Fruit fly (Drosophila melanogaster) whole organism, embryonic: ENCODE measurements around the gene CG5021.
A peak's percentile ranks its signal among the peaks of the same experiment; 100 is the strongest.

Experiments used
- CG13775 ChIP-seq: fragments of 200-800 bp; sonication (Bioruptor generic); optimal IDR thresholded peaks from 3 replicates; lab custom pipeline; 2017; ENCODE audit warnings: missing biosample characterization, mild to moderate bottlenecking, missing genetic modification characterization
- CG14710 ChIP-seq: fragments of 200-800 bp; sonication (Bioruptor generic); optimal IDR thresholded peaks from 3 replicates; lab custom pipeline; 2019; ENCODE audit warnings: missing biosample characterization, mild to moderate bottlenecking, missing genetic modification characterization, moderate library complexity
- CG15514 ChIP-seq: fragments of 200-800 bp; sonication (Bioruptor generic); optimal IDR thresholded peaks from 3 replicates; lab custom pipeline; 2017; ENCODE audit warnings: missing biosample characterization, missing genetic modification characterization, mild to moderate bottlenecking, moderate library complexity, missing genetic modification reagents
- CG17612 ChIP-seq: fragments of 200-800 bp; sonication (Bioruptor generic); IDR thresholded peaks from 2 replicates; pipeline ENCODE4 v1.3.6; 2022; ENCODE audit warnings: missing biosample characterization, missing genetic modification characterization
- CG17912 ChIP-seq: fragments of 200-800 bp; sonication (Bioruptor generic); optimal IDR thresholded peaks from 2 replicates; lab custom pipeline; 2018; ENCODE audit warnings: missing biosample characterization, mild to moderate bottlenecking, missing genetic modification characterization
- CG2120 ChIP-seq: fragments of 200-800 bp; sonication (Bioruptor generic); optimal IDR thresholded peaks from 3 replicates; lab custom pipeline; 2016; ENCODE audit warnings: missing biosample characterization, missing genetic modification characterization
- CG2678 ChIP-seq: fragments of 200-800 bp; sonication (Bioruptor generic); optimal IDR thresholded peaks from 3 replicates; lab custom pipeline; 2019; ENCODE audit warnings: missing biosample characterization, mild to moderate bottlenecking, missing genetic modification characterization, moderate library complexity
- CG4424 ChIP-seq: fragments of 200-800 bp; sonication (Bioruptor generic); optimal IDR thresholded peaks from 3 replicates; lab custom pipeline; 2016; ENCODE audit warnings: missing biosample characterization, missing genetic modification characterization
- CG8924 ChIP-seq: fragments of 200-800 bp; optimal IDR thresholded peaks from 3 replicates; lab custom pipeline; 2019; ENCODE audit warnings: missing biosample characterization, mild to moderate bottlenecking, missing genetic modification characterization, moderate library complexity
- CG9437 ChIP-seq: fragments of 200-800 bp; sonication (Bioruptor generic); optimal IDR thresholded peaks from 2 replicates; lab custom pipeline; 2018; ENCODE audit warnings: missing biosample characterization, mild to moderate bottlenecking, missing genetic modification characterization
- CG9876 ChIP-seq: fragments of 200-800 bp; sonication (Bioruptor generic); optimal IDR thresholded peaks from 2 replicates; lab custom pipeline; 2016; ENCODE audit warnings: missing biosample characterization, missing genetic modification characterization
- Chrac-16 ChIP-seq: fragments of 200-800 bp; sonication (Bioruptor generic); optimal IDR thresholded peaks from 3 replicates; lab custom pipeline; 2016; ENCODE audit warnings: missing biosample characterization, missing genetic modification characterization
- Dref ChIP-seq: fragments of 200-800 bp; sonication (Bioruptor generic); IDR thresholded peaks from 2 replicates; pipeline ENCODE4 v1.3.6; 2022; ENCODE audit warnings: missing biosample characterization, missing genetic modification characterization
- E2f2 ChIP-seq: fragments of 200-800 bp; sonication (Bioruptor generic); IDR thresholded peaks from 2 replicates; pipeline ENCODE4 v1.3.6; 2022; ENCODE audit warnings: missing biosample characterization, missing genetic modification characterization
- Fer3 ChIP-seq: fragments of 200-800 bp; sonication (Bioruptor generic); optimal IDR thresholded peaks from 2 replicates; lab custom pipeline; 2018; ENCODE audit warnings: missing biosample characterization, mild to moderate bottlenecking, missing genetic modification characterization, moderate library complexity
- H2.0 ChIP-seq: fragments of 200-800 bp; sonication (Bioruptor generic); IDR thresholded peaks from 2 replicates; pipeline ENCODE4 v1.3.6; 2022; ENCODE audit warnings: missing biosample characterization, missing genetic modification characterization
- HLHmδ ChIP-seq: fragments of 200-800 bp; sonication (Bioruptor generic); optimal IDR thresholded peaks from 2 replicates; lab custom pipeline; 2018; ENCODE audit warnings: missing biosample characterization, mild to moderate bottlenecking, missing genetic modification characterization, moderate library complexity
- Meics ChIP-seq: fragments of 200-800 bp; sonication (Bioruptor generic); optimal IDR thresholded peaks from 2 replicates; lab custom pipeline; 2017; ENCODE audit warnings: missing biosample characterization, mild to moderate bottlenecking, missing genetic modification characterization
- Myb ChIP-seq: fragments of 200-800 bp; sonication (Bioruptor generic); optimal IDR thresholded peaks from 2 replicates; lab custom pipeline; 2016; ENCODE audit warnings: missing biosample characterization, missing genetic modification characterization
- Oli ChIP-seq: fragments of 200-800 bp; sonication (Bioruptor generic); optimal IDR thresholded peaks from 2 replicates; lab custom pipeline; 2018; ENCODE audit warnings: missing biosample characterization, mild to moderate bottlenecking, missing genetic modification characterization, moderate library complexity
- PHDP ChIP-seq: fragments of 200-800 bp; sonication (Bioruptor generic); optimal IDR thresholded peaks from 3 replicates; lab custom pipeline; 2018; ENCODE audit warnings: missing biosample characterization, mild to moderate bottlenecking, missing genetic modification characterization, moderate library complexity
- Pdp1 ChIP-seq, 2 experiments: fragments of 200-800 bp; sonication (Bioruptor generic); optimal IDR thresholded peaks; 3 replicates each; lab custom pipeline; 2016; ENCODE audit warnings: missing biosample characterization in 2 of 2, missing genetic modification characterization in 2 of 2, mild to moderate bottlenecking in 1 of 2, moderate library complexity in 1 of 2
- Sry-δ ChIP-seq: fragments of 200-800 bp; sonication (Bioruptor generic); optimal IDR thresholded peaks from 2 replicates; lab custom pipeline; 2016; ENCODE audit warnings: missing biosample characterization, missing genetic modification characterization
- Stat92E ChIP-seq, 3 experiments: fragments of >200 bp in 2 of 3; fragments of 200-800 bp in 1 of 3; sonication (Bioruptor generic) in 1 of 3; optimal IDR thresholded peaks; 2 replicates each; lab custom pipeline; 2017 to 2019; ENCODE audit warnings: missing biosample characterization in 3 of 3, missing genetic modification characterization in 3 of 3, mild to moderate bottlenecking in 1 of 3, moderate library complexity in 1 of 3
- ab ChIP-seq: fragments of 200-800 bp; sonication (Bioruptor generic); optimal IDR thresholded peaks from 2 replicates; lab custom pipeline; 2016; ENCODE audit warnings: missing biosample characterization, missing genetic modification characterization
- amos ChIP-seq: fragments of 200-800 bp; sonication (Bioruptor generic); IDR thresholded peaks from 2 replicates; pipeline ENCODE4 v1.3.6; 2022; ENCODE audit warnings: missing biosample characterization, missing genetic modification characterization; ENCODE audit not compliant: partially characterized antibody
- ara ChIP-seq: fragments of 200-800 bp; sonication (Bioruptor generic); IDR thresholded peaks from 2 replicates; pipeline ENCODE4 v1.3.6; 2022; ENCODE audit warnings: missing biosample characterization, missing genetic modification characterization
- ato ChIP-seq: fragments of 200-800 bp; sonication (Bioruptor generic); IDR thresholded peaks from 2 replicates; pipeline ENCODE4 v1.3.6; 2022; ENCODE audit warnings: missing biosample characterization, missing genetic modification characterization; ENCODE audit not compliant: partially characterized antibody
- btn ChIP-seq: fragments of 200-800 bp; sonication (Bioruptor generic); optimal IDR thresholded peaks from 2 replicates; lab custom pipeline; 2016; ENCODE audit warnings: missing biosample characterization, missing genetic modification characterization
- cg ChIP-seq: fragments of 200-800 bp; sonication (Bioruptor generic); optimal IDR thresholded peaks from 3 replicates; lab custom pipeline; 2019; ENCODE audit warnings: missing biosample characterization, mild to moderate bottlenecking, missing genetic modification characterization, moderate library complexity
- gcm2 ChIP-seq: fragments of 200-800 bp; sonication (Bioruptor generic); optimal IDR thresholded peaks from 2 replicates; lab custom pipeline; 2016; ENCODE audit warnings: missing biosample characterization, missing genetic modification characterization
- gsb ChIP-seq: fragments of 200-800 bp; sonication (Bioruptor generic); IDR thresholded peaks from 2 replicates; pipeline ENCODE4 v1.3.6; 2022; ENCODE audit warnings: missing biosample characterization, missing genetic modification characterization
- kah ChIP-seq: fragments of 200-800 bp; sonication (Bioruptor generic); optimal IDR thresholded peaks from 2 replicates; lab custom pipeline; 2018; ENCODE audit warnings: missing biosample characterization, mild to moderate bottlenecking, missing genetic modification characterization
- luna ChIP-seq: fragments of 200-800 bp; sonication (Bioruptor generic); optimal IDR thresholded peaks from 2 replicates; lab custom pipeline; 2016; ENCODE audit warnings: missing biosample characterization, missing genetic modification characterization
- mam ChIP-seq: fragments of 200-800 bp; sonication (Bioruptor generic); optimal IDR thresholded peaks from 3 replicates; lab custom pipeline; 2016; ENCODE audit warnings: missing biosample characterization, missing genetic modification characterization
- nmo ChIP-seq: fragments of 200-800 bp; sonication (Bioruptor generic); optimal IDR thresholded peaks from 2 replicates; lab custom pipeline; 2018; ENCODE audit warnings: missing biosample characterization, mild to moderate bottlenecking, missing genetic modification characterization, moderate library complexity
- onecut ChIP-seq: fragments of 200-800 bp; sonication (Bioruptor generic); IDR thresholded peaks from 2 replicates; pipeline ENCODE4 v1.3.6; 2022; ENCODE audit warnings: missing biosample characterization, missing genetic modification characterization
- pan ChIP-seq, 4 experiments: fragments of >200 bp in 3 of 4; fragments of 200-800 bp in 1 of 4; sonication (Bioruptor generic) in 1 of 4; optimal IDR thresholded peaks in 3 of 4; IDR thresholded peaks in 1 of 4; 2 replicates each; pipeline versions ENCODE4 v1.3.6 to Lab custom; 2017 to 2022; ENCODE audit warnings: missing biosample characterization in 2 of 4, missing genetic modification characterization in 2 of 4, mixed read lengths in 1 of 4
- pfk ChIP-seq: fragments of 200-800 bp; sonication (Bioruptor generic); optimal IDR thresholded peaks from 2 replicates; lab custom pipeline; 2018; ENCODE audit warnings: missing biosample characterization, mild to moderate bottlenecking, missing genetic modification characterization, moderate library complexity
- pzg ChIP-seq: fragments of 200-800 bp; sonication (Bioruptor generic); optimal IDR thresholded peaks from 3 replicates; lab custom pipeline; 2018; ENCODE audit warnings: missing biosample characterization, mild to moderate bottlenecking, missing genetic modification characterization, moderate library complexity
- rib ChIP-seq: fragments of 200-800 bp; sonication (Bioruptor generic); IDR thresholded peaks from 2 replicates; pipeline ENCODE4 v1.3.6; 2022; ENCODE audit warnings: missing biosample characterization, missing genetic modification characterization
- row ChIP-seq: fragments of 200-800 bp; sonication (Bioruptor generic); IDR thresholded peaks from 3 replicates; pipeline ENCODE4 v1.3.6; 2022; ENCODE audit warnings: missing biosample characterization, missing genetic modification characterization
- salm ChIP-seq: fragments of 200-800 bp; sonication (Bioruptor generic); optimal IDR thresholded peaks from 2 replicates; lab custom pipeline; 2018; ENCODE audit warnings: missing biosample characterization, mild to moderate bottlenecking, missing genetic modification characterization
- slbo ChIP-seq: fragments of 200-800 bp; sonication (Bioruptor generic); IDR thresholded peaks from 2 replicates; pipeline ENCODE4 v1.3.6; 2022; ENCODE audit warnings: missing biosample characterization, missing genetic modification characterization
- slou ChIP-seq: fragments of 200-800 bp; sonication (Bioruptor generic); optimal IDR thresholded peaks from 3 replicates; lab custom pipeline; 2016; ENCODE audit warnings: missing biosample characterization, missing genetic modification characterization
- sqz ChIP-seq: fragments of 200-800 bp; sonication (Bioruptor generic); optimal IDR thresholded peaks from 3 replicates; lab custom pipeline; 2018; ENCODE audit warnings: missing biosample characterization, mild to moderate bottlenecking, missing genetic modification characterization
- unc-4 ChIP-seq: fragments of 200-800 bp; sonication (Bioruptor generic); IDR thresholded peaks from 2 replicates; pipeline ENCODE4 v1.3.6; 2022; ENCODE audit warnings: missing biosample characterization, missing genetic modification characterization; ENCODE audit not compliant: partially characterized antibody
- vfl ChIP-seq: fragments of 200-800 bp; sonication (Bioruptor generic); optimal IDR thresholded peaks from 2 replicates; lab custom pipeline; 2016; ENCODE audit warnings: missing biosample characterization, missing genetic modification characterization
- vnd ChIP-seq: fragments of 200-800 bp; sonication (Bioruptor generic); IDR thresholded peaks from 3 replicates; pipeline ENCODE4 v1.3.6; 2022; ENCODE audit warnings: missing biosample characterization, missing genetic modification characterization; ENCODE audit not compliant: partially characterized antibody
- zen2 ChIP-seq: fragments of 200-800 bp; sonication (Bioruptor generic); IDR thresholded peaks from 3 replicates; pipeline ENCODE4 v1.3.6; 2022; ENCODE audit warnings: missing biosample characterization, missing genetic modification characterization; ENCODE audit not compliant: partially characterized antibody

Gene CG5021

DNA sequence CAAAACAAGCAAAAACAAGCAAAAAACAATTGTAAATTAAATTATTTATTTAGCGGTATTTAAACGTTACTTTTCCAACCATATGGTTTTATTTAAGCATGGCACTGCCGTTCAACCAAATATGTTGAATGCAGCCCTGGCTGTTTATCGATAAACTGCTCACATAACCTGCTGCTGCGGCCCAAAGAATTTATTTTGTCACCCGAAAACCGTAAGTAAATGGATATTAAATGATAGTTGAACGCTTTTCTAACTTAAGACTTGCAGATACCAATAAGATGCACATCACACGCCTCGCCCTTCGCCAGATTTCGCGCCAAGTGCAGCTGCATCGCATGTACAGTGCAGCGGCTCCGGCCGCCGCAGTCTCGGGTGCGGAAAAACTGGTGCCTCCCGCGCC is 10.0 kb upstream of the CG5021 start, which contains the start of gene mRpL12 (continued):
- TF ChIP-seq vnd (GFP tag; lab: Robert Waterston, UW) (no peak), CG9876 (no peak), CG17912 (GFP tag; lab: Kevin White, UChicago) (no peak), Stat92E (GFP tag; optimal IDR thresholded peaks at IDR 0.05; lab: Kevin White, UChicago) (no peak), H2.0 (no peak), Sry-δ (GFP tag; lab: Kevin White, UChicago) (peak; percentile 54), CG4424 (peak; percentile 25), PHDP (tag; lab: Kevin White, UChicago) (no peak), mam (GFP tag; lab: Kevin White, UChicago) (no peak), Myb (GFP tag; lab: Kevin White, UChicago) (peak; percentile 91), amos (GFP tag; lab: Robert Waterston, UW) (peak; percentile 25; the same call in 1 of the 2 replicates), luna (GFP tag; lab: Kevin White, UChicago) (no peak), pan (optimal IDR thresholded peaks at IDR 0.05; lab: Kevin White, UChicago) (no peak), pan (GFP tag; optimal IDR thresholded peaks at IDR 0.05 in 1 of 2, IDR thresholded peaks at IDR 0.05 in 1 of 2) (no peak), pzg (GFP tag; lab: Kevin White, UChicago) (peak; percentile 66), ab (GFP tag; lab: Kevin White, UChicago) (no peak), CG2678 (tag; lab: Kevin White, UChicago) (no peak), Chrac-16 (GFP tag; lab: Kevin White, UChicago) (no peak), cg (GFP tag; lab: Kevin White, UChicago) (no peak), ato (no peak), slbo (0 out of 2 replicates have a peak, but pooled peaks have one; percentile 25), HLHmδ (no peak), sqz (GFP tag; lab: Kevin White, UChicago) (no peak), kah (no peak), E2f2 (GFP tag; lab: Robert Waterston, UW) (peak; percentile 52), CG8924 (tag; lab: Kevin White, UChicago) (no peak), Pdp1 (GFP tag; optimal IDR thresholded peaks at IDR 0.05; lab: Kevin White, UChicago) (peak in 1 of 2 experiments; percentile 98), CG15514 (GFP tag; lab: Kevin White, UChicago) (peak; percentile 44), btn (GFP tag; lab: Kevin White, UChicago) (no peak), row (GFP tag; lab: Robert Waterston, UW) (peak; percentile 38; the same call in 1 of the 3 replicates), slou (GFP tag; lab: Kevin White, UChicago) (no peak), gcm2 (no peak), salm (tag; lab: Kevin White, UChicago) (no peak), rib (GFP tag; lab: Robert Waterston, UW) (no peak), CG2120 (GFP tag; lab: Kevin White, UChicago) (peak; percentile 23), vfl (GFP tag; lab: Kevin White, UChicago) (no peak), zen2 (peak; percentile 55; the same call in 1 of the 3 replicates), CG13775 (no peak), Oli (tag; lab: Kevin White, UChicago) (peak; percentile 24), CG9437 (no peak), Meics (GFP tag; lab: Kevin White, UChicago) (no peak), CG17612 (GFP tag; lab: Robert Waterston, UW) (no peak), Dref (peak; percentile 83), ara (no peak), pfk (GFP tag; lab: Kevin White, UChicago) (no peak), onecut (no peak), Fer3 (tag; lab: Kevin White, UChicago) (no peak), gsb (GFP tag; lab: Robert Waterston, UW) (no peak), CG14710 (tag; lab: Kevin White, UChicago) (peak; percentile 15), nmo (GFP tag; lab: Kevin White, UChicago) (peak; percentile 2), unc-4 (GFP tag; lab: Robert Waterston, UW) (0 out of 2 replicates have a peak, but pooled peaks have one; percentile 20)
